Fruit fly (Drosophila melanogaster): ENCODE measurements around the gene Nufip.
A peak's percentile ranks its signal among the peaks of the same experiment; 100 is the strongest.

The Nufip gene

DNA sequence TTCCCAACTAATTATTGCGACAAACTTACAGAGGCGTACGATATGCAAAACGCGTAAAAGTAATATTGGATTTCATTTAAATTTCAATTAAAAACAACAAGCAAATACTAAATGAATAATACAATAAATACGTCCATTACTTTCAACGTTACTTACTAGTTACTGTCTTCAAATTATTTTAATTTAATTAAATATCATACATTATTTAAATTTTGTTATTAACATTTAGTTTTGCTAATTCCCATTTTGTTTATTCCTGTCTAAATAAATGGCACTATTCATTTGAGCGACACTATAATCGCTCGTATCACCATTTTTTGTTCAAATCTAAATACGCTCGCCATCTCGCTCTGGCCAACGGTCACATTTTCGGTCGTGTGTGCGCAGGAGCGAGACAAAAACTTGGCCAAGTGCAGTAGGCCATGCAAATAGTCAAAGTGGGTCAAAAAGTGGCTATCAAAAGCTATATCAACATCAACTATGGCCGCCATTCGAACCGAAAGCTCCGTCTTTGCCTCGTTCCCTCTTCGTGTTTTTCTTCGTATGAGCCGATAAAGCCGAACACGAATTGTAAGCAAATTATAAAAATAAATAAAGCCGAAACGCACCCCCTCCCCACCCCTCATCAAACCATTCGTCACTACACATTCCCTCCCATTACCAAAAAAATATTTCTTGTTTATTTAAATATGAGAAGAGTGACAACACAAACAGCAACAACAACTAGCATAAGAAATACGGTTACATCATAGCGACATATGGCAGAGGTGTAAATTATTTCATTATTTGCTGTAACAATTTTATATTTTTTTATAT is 41.2 kb upstream of the Nufip start (continued):
- TF ChIP-seq CG10543 (GFP tag; optimal IDR thresholded peaks at IDR 0.05) (peak; percentile 92), CG6813 (GFP tag; optimal IDR thresholded peaks at IDR 0.05) (peak; percentile 54), Poxn (GFP tag; IDR thresholded peaks at IDR 0.05) (no peak), tna (GFP tag; IDR thresholded peaks at IDR 0.05; ENCODE audit: partially characterized antibody) (no peak), Antp (GFP tag; optimal IDR thresholded peaks at IDR 0.05) (no peak), lilli (GFP tag; optimal IDR thresholded peaks at IDR 0.05) (no peak), B-H1 (GFP tag; IDR thresholded peaks at IDR 0.05) (peak; percentile 11; the same call in 1 of the 3 replicates), psq (GFP tag; optimal IDR thresholded peaks at IDR 0.05) (peak; percentile 52), CG12071 (GFP tag; optimal IDR thresholded peaks at IDR 0.05) (peak; percentile 79), CG11085 (GFP tag; IDR thresholded peaks at IDR 0.05) (no peak), cato (GFP tag; optimal IDR thresholded peaks at IDR 0.05; ENCODE audit: borderline replicate concordance) (no peak), Doc2 (GFP tag; IDR thresholded peaks at IDR 0.05) (no peak), gt (GFP tag; IDR thresholded peaks at IDR 0.05) (no peak), Dp (GFP tag; optimal IDR thresholded peaks at IDR 0.05) (no peak), vnd (GFP tag; IDR thresholded peaks at IDR 0.05; ENCODE audit: partially characterized antibody) (no peak), CG9876 (GFP tag; optimal IDR thresholded peaks at IDR 0.05) (no peak), Gug (GFP tag; IDR thresholded peaks at IDR 0.05) (no peak; the same call in 3 of the 4 replicates), CG4820 (GFP tag; optimal IDR thresholded peaks at IDR 0.05) (no peak), CG4404 (GFP tag; IDR thresholded peaks at IDR 0.05) (no peak), lab (GFP tag; optimal IDR thresholded peaks at IDR 0.05) (peak; percentile 88), Side (GFP tag; optimal IDR thresholded peaks at IDR 0.05) (peak; percentile 25), CG4854 (GFP tag; optimal IDR thresholded peaks at IDR 0.05) (peak; percentile 25), Hr78 (GFP tag; optimal IDR thresholded peaks at IDR 0.05) (peak in 1 of 2 experiments; percentile 66), klu (GFP tag; IDR thresholded peaks at IDR 0.05) (no peak), zfh2 (GFP tag; optimal IDR thresholded peaks at IDR 0.05) (peak; percentile 10), Sox100B (GFP tag; optimal IDR thresholded peaks at IDR 0.05) (peak; percentile 57), Dfd (GFP tag; optimal IDR thresholded peaks at IDR 0.05) (no peak), CG33557 (GFP tag; optimal IDR thresholded peaks at IDR 0.05) (no peak), wor (GFP tag; IDR thresholded peaks at IDR 0.05) (no peak), fu2 (GFP tag; optimal IDR thresholded peaks at IDR 0.05) (no peak), Aef1 (GFP tag; IDR thresholded peaks at IDR 0.05) (no peak), org-1 (GFP tag; optimal IDR thresholded peaks at IDR 0.05) (peak; percentile 1), CG11695 (GFP tag; IDR thresholded peaks at IDR 0.05) (peak; percentile 60; the same call in 1 of the 3 replicates), fd3F (GFP tag; optimal IDR thresholded peaks at IDR 0.05) (peak; percentile 27), CG8924 (tag; optimal IDR thresholded peaks at IDR 0.05) (peak; percentile 10), insv (GFP tag; optimal IDR thresholded peaks at IDR 0.05) (peak in 1 of 2 experiments; percentile 31), chinmo (GFP tag; IDR thresholded peaks at IDR 0.05; ENCODE audit: partially characterized antibody) (peak; percentile 100), Lhr (GFP tag; optimal IDR thresholded peaks at IDR 0.05) (no peak), CG2678 (tag; optimal IDR thresholded peaks at IDR 0.05) (peak; percentile 57), mam (GFP tag; optimal IDR thresholded peaks at IDR 0.05) (peak; percentile 3), zf30C (GFP tag; optimal IDR thresholded peaks at IDR 0.05) (no peak), cad (GFP tag; optimal IDR thresholded peaks at IDR 0.05) (no peak), kah (GFP tag; optimal IDR thresholded peaks at IDR 0.05) (peak; percentile 44), mld (GFP tag; IDR thresholded peaks at IDR 0.05; ENCODE audit: partially characterized antibody) (no peak), da (GFP tag; optimal IDR thresholded peaks at IDR 0.05) (peak; percentile 5), CG8290 (GFP tag; optimal IDR thresholded peaks at IDR 0.05) (no peak), CG8290 (tag; optimal IDR thresholded peaks at IDR 0.05) (peak in 1 of 2 experiments; percentile 78), Oli (tag; optimal IDR thresholded peaks at IDR 0.05) (peak; percentile 65), CrebB (tag; optimal IDR thresholded peaks at IDR 0.05) (peak; percentile 58)

Measured in whole organism, embryonic.